Worm (Caenorhabditis elegans) whole organism, late embryonic: Measurements from ENCODE around the gene pap-2.

Experiments used
- C38D4.7 ChIP-seq: fragments of 200-800 bp; sonication (Bioruptor generic); optimal IDR thresholded peaks from 2 replicates; lab custom pipeline; 2018; ENCODE audit warnings: mild to moderate bottlenecking, missing genetic modification characterization, moderate library complexity, missing compliant biosample characterization
- F13H6.1 ChIP-seq: sonication (generic microtip); optimal IDR thresholded peaks from 2 replicates; lab custom pipeline; 2016; ENCODE audit warnings: missing genetic modification characterization, missing compliant biosample characterization
- ceh-6 ChIP-seq: fragments of 200-800 bp; sonication (Bioruptor generic); optimal IDR thresholded peaks from 2 replicates; lab custom pipeline; 2018; ENCODE audit warnings: mild to moderate bottlenecking, missing genetic modification characterization, missing compliant biosample characterization
- elt-4 ChIP-seq: sonication (generic microtip); optimal IDR thresholded peaks from 2 replicates; lab custom pipeline; 2016; ENCODE audit warnings: missing genetic modification characterization, missing compliant biosample characterization
- madf-2 ChIP-seq: sonication (generic microtip); optimal IDR thresholded peaks from 2 replicates; lab custom pipeline; 2017; ENCODE audit warnings: missing genetic modification characterization, missing compliant biosample characterization
- nfya-1 ChIP-seq: sonication (generic microtip); optimal IDR thresholded peaks from 2 replicates; lab custom pipeline; 2017; ENCODE audit warnings: missing genetic modification characterization, mild to moderate bottlenecking, missing compliant biosample characterization, antibody characterized with exemption, moderate library complexity
- pag-3 ChIP-seq: sonication (generic microtip); optimal IDR thresholded peaks from 2 replicates; lab custom pipeline; 2016; ENCODE audit warnings: missing compliant biosample characterization, missing genetic modification characterization, borderline replicate concordance
- pha-2 ChIP-seq: sonication (generic microtip); optimal IDR thresholded peaks from 2 replicates; lab custom pipeline; 2017; ENCODE audit warnings: mild to moderate bottlenecking, missing genetic modification characterization, missing compliant biosample characterization
- pha-4 ChIP-seq: fragments of 150-350 bp; optimal IDR thresholded peaks from 2 replicates; lab custom pipeline; 2018; ENCODE audit warnings: missing biosample characterization, missing genetic modification reagents, missing genetic modification characterization
- sox-2 ChIP-seq: fragments of 200-800 bp; sonication (Bioruptor generic); IDR thresholded peaks from 2 replicates; pipeline ENCODE4 v1.3.6; 2022; ENCODE audit warnings: missing genetic modification reagents, missing genetic modification characterization, missing compliant biosample characterization
- tbx-7 ChIP-seq: sonication (generic microtip); optimal IDR thresholded peaks from 2 replicates; lab custom pipeline; 2016; ENCODE audit warnings: missing genotype, missing genetic modification characterization, missing compliant biosample characterization

- TF ChIP-seq C38D4.7 (GFP tag; lab: Kevin White, UChicago): no peak
- TF ChIP-seq pha-2 (tag; lab: Kevin White, UChicago): no peak
- TF ChIP-seq pag-3 (tag; lab: Kevin White, UChicago): no peak
- TF ChIP-seq pha-4 (tag; lab: Kevin White, UChicago): no peak
- no peak for TF ChIP-seq ceh-6 (GFP tag; lab: Kevin White, UChicago)
- no peak for TF ChIP-seq F13H6.1 (tag; lab: Kevin White, UChicago)
- TF ChIP-seq nfya-1 (tag; lab: Kevin White, UChicago): no peak
- no peak for TF ChIP-seq madf-2 (tag; lab: Kevin White, UChicago)
- TF ChIP-seq elt-4: no peak
- TF ChIP-seq tbx-7 (tag; lab: Kevin White, UChicago): no peak
- TF ChIP-seq sox-2: no peak
Measured at ce11 chrII:9621913-9622348, 12.7 kb upstream of the pap-2 start.
